Comparison of ENCODE assay signal across 1 fruit fly cellular context in genomic region chr2L:18484382-18485050, dm6.
TF ChIP-seq lines count a peak whose summit lies in the region.

Gene CG10283 (minus strand): TSS chr2L:18484513.

TF ChIP-seq in whole organism, embryonic, 481 proteins besides CTCF, POLR2A, EP300 and RAD21 (continued from another document and continues in another):
- TF ChIP-seq dpn (GFP tag; optimal IDR thresholded peaks at IDR 0.05; lab: Kevin White, UChicago) (peak in 1 of 2 experiments; percentile 20), al (GFP tag; IDR thresholded peaks at IDR 0.05; lab: Robert Waterston, UW) (0 out of 2 replicates have a peak, but pooled peaks have one; percentile 18), corto (GFP tag; optimal IDR thresholded peaks at IDR 0.05; lab: Kevin White, UChicago) (no peak), Asciz (GFP tag; optimal IDR thresholded peaks at IDR 0.05; lab: Kevin White, UChicago) (no peak), CG14710 (tag; optimal IDR thresholded peaks at IDR 0.05; lab: Kevin White, UChicago) (peak; percentile 74), CG15696 (tag; optimal IDR thresholded peaks at IDR 0.05; lab: Kevin White, UChicago) (peak; percentile 31), tap (tag; optimal IDR thresholded peaks at IDR 0.05; lab: Kevin White, UChicago) (no peak), CG10565 (GFP tag; optimal IDR thresholded peaks at IDR 0.05; lab: Kevin White, UChicago) (no peak), NFAT (GFP tag; IDR thresholded peaks at IDR 0.05; lab: Robert Waterston, UW) (peak; percentile 47; the same call in 1 of the 2 replicates), unpg (GFP tag; optimal IDR thresholded peaks at IDR 0.05; lab: Kevin White, UChicago) (peak; percentile 58), Meics (GFP tag; optimal IDR thresholded peaks at IDR 0.05; lab: Kevin White, UChicago) (no peak), Nf-YC (tag; optimal IDR thresholded peaks at IDR 0.05; lab: Kevin White, UChicago) (no peak), CHES-1-like (GFP tag; optimal IDR thresholded peaks at IDR 0.05; lab: Kevin White, UChicago) (no peak), ftz-f1 (GFP tag; optimal IDR thresholded peaks at IDR 0.05; lab: Kevin White, UChicago) (no peak), Ssrp (tag; optimal IDR thresholded peaks at IDR 0.05; lab: Kevin White, UChicago) (peak; percentile 32), Eip74EF (GFP tag; optimal IDR thresholded peaks at IDR 0.05; lab: Kevin White, UChicago) (peak in 1 of 2 experiments; percentile 5), CG33557 (GFP tag; optimal IDR thresholded peaks at IDR 0.05; lab: Kevin White, UChicago) (no peak), NK7.1 (GFP tag; optimal IDR thresholded peaks at IDR 0.05; lab: Kevin White, UChicago) (no peak), CG13624 (GFP tag; optimal IDR thresholded peaks at IDR 0.05; lab: Kevin White, UChicago) (no peak), CG1233 (GFP tag; optimal IDR thresholded peaks at IDR 0.05; lab: Kevin White, UChicago) (no peak), Xbp1 (GFP tag; optimal IDR thresholded peaks at IDR 0.05; lab: Kevin White, UChicago) (peak; percentile 50), gsb (GFP tag; IDR thresholded peaks at IDR 0.05; lab: Robert Waterston, UW) (no peak), wek (GFP tag; optimal IDR thresholded peaks at IDR 0.05; lab: Kevin White, UChicago) (peak; percentile 28), jing (GFP tag; optimal IDR thresholded peaks at IDR 0.05; lab: Kevin White, UChicago) (no peak), lmd (GFP tag; IDR thresholded peaks at IDR 0.05; lab: Robert Waterston, UW) (no peak; the same call in 1 of the 2 replicates), CG14441 (GFP tag; IDR thresholded peaks at IDR 0.05; lab: Robert Waterston, UW) (0 out of 2 replicates have a peak, but pooled peaks have one; percentile 5), CG6689 (GFP tag; IDR thresholded peaks at IDR 0.05; lab: Robert Waterston, UW) (no peak), CG12769 (tag; optimal IDR thresholded peaks at IDR 0.05; lab: Kevin White, UChicago) (no peak), CG34224 (GFP tag; IDR thresholded peaks at IDR 0.05; lab: Robert Waterston, UW; ENCODE audit: partially characterized antibody) (no peak), Sox100B (GFP tag; optimal IDR thresholded peaks at IDR 0.05; lab: Kevin White, UChicago) (peak; percentile 43), CG18764 (GFP tag; optimal IDR thresholded peaks at IDR 0.05; lab: Kevin White, UChicago) (no peak), CG5953 (GFP tag; IDR thresholded peaks at IDR 0.05; lab: Robert Waterston, UW) (no peak), CG11085 (GFP tag; IDR thresholded peaks at IDR 0.05; lab: Robert Waterston, UW) (no peak), Awh (GFP tag; IDR thresholded peaks at IDR 0.05; lab: Robert Waterston, UW) (0 out of 2 replicates have a peak, but pooled peaks have one; percentile 9), CG2120 (GFP tag; optimal IDR thresholded peaks at IDR 0.05; lab: Kevin White, UChicago) (peak; percentile 47), row (GFP tag; IDR thresholded peaks at IDR 0.05; lab: Robert Waterston, UW) (peak; percentile 79), CG9932 (GFP tag; IDR thresholded peaks at IDR 0.05; lab: Robert Waterston, UW) (peak; percentile 72), Trl (optimal IDR thresholded peaks at IDR 0.05; lab: Kevin White, UChicago) (peak; percentile 90), Trl (GFP tag; optimal IDR thresholded peaks at IDR 0.05; lab: Kevin White, UChicago) (no peak), caup (GFP tag; optimal IDR thresholded peaks at IDR 0.05; lab: Kevin White, UChicago; ENCODE audit: severe bottlenecking) (no peak), CG12071 (GFP tag; optimal IDR thresholded peaks at IDR 0.05; lab: Kevin White, UChicago) (peak; percentile 37), CG34376 (GFP tag; optimal IDR thresholded peaks at IDR 0.05; lab: Kevin White, UChicago) (no peak), esg (GFP tag; conservative IDR thresholded peaks at IDR 0.05; lab: Robert Waterston, UW) (no peak), CG11696 (GFP tag; IDR thresholded peaks at IDR 0.05; lab: Robert Waterston, UW) (no peak), amos (GFP tag; IDR thresholded peaks at IDR 0.05; lab: Robert Waterston, UW; ENCODE audit: partially characterized antibody) (no peak; the same call in 1 of the 2 replicates), trh (GFP tag; optimal IDR thresholded peaks at IDR 0.05; lab: Kevin White, UChicago) (no peak), CG32772 (GFP tag; IDR thresholded peaks at IDR 0.05; lab: Robert Waterston, UW) (peak; percentile 33; the same call in 1 of the 2 replicates), PHDP (tag; optimal IDR thresholded peaks at IDR 0.05; lab: Kevin White, UChicago) (peak; percentile 24), jigr1 (GFP tag; IDR thresholded peaks at IDR 0.05; lab: Robert Waterston, UW) (no peak), bowl (GFP tag; IDR thresholded peaks at IDR 0.05; lab: Robert Waterston, UW) (no peak), danr (GFP tag; IDR thresholded peaks at IDR 0.05; lab: Robert Waterston, UW) (no peak), CG9437 (GFP tag; optimal IDR thresholded peaks at IDR 0.05; lab: Kevin White, UChicago) (peak; percentile 34), CG18599 (GFP tag; optimal IDR thresholded peaks at IDR 0.05; lab: Kevin White, UChicago) (no peak), sd (tag; optimal IDR thresholded peaks at IDR 0.05; lab: Kevin White, UChicago) (peak; percentile 27), CG1529 (GFP tag; optimal IDR thresholded peaks at IDR 0.05; lab: Kevin White, UChicago) (no peak), CG11723 (GFP tag; optimal IDR thresholded peaks at IDR 0.05; lab: Kevin White, UChicago) (no peak), mam (GFP tag; optimal IDR thresholded peaks at IDR 0.05; lab: Kevin White, UChicago) (no peak), CG7963 (GFP tag; IDR thresholded peaks at IDR 0.05; lab: Robert Waterston, UW; ENCODE audit: partially characterized antibody) (no peak), chn (GFP tag; optimal IDR thresholded peaks at IDR 0.05; lab: Kevin White, UChicago) (no peak), ase (GFP tag; IDR thresholded peaks at IDR 0.05; lab: Robert Waterston, UW) (no peak), CG12659 (GFP tag; optimal IDR thresholded peaks at IDR 0.05; lab: Kevin White, UChicago) (peak; percentile 57), Vsx1 (GFP tag; optimal IDR thresholded peaks at IDR 0.05; lab: Kevin White, UChicago) (no peak), CG12219 (GFP tag; optimal IDR thresholded peaks at IDR 0.05; lab: Kevin White, UChicago) (no peak), CG8924 (tag; optimal IDR thresholded peaks at IDR 0.05; lab: Kevin White, UChicago) (peak; percentile 21), lola (GFP tag; optimal IDR thresholded peaks at IDR 0.05; lab: Kevin White, UChicago) (peak in 1 of 3 experiments; percentile 52), chinmo (GFP tag; IDR thresholded peaks at IDR 0.05; lab: Robert Waterston, UW; ENCODE audit: partially characterized antibody) (peak; percentile 89; the same call in 2 of the 4 replicates), cad (GFP tag; optimal IDR thresholded peaks at IDR 0.05; lab: Kevin White, UChicago) (no peak), CG1603 (tag; optimal IDR thresholded peaks at IDR 0.05; lab: Kevin White, UChicago) (peak; percentile 29), Ets97D (GFP tag; optimal IDR thresholded peaks at IDR 0.05; lab: Kevin White, UChicago) (peak; percentile 12), zen2 (GFP tag; IDR thresholded peaks at IDR 0.05; lab: Robert Waterston, UW; ENCODE audit: partially characterized antibody) (no peak), ara (GFP tag; IDR thresholded peaks at IDR 0.05; lab: Robert Waterston, UW) (no peak), CG32767 (GFP tag; IDR thresholded peaks at IDR 0.05; lab: Robert Waterston, UW) (no peak), CG11695 (GFP tag; IDR thresholded peaks at IDR 0.05; lab: Robert Waterston, UW) (no peak), CG8281 (tag; optimal IDR thresholded peaks at IDR 0.05; lab: Kevin White, UChicago) (no peak), CG3407 (GFP tag; optimal IDR thresholded peaks at IDR 0.05; lab: Kevin White, UChicago) (no peak), Myb (GFP tag; optimal IDR thresholded peaks at IDR 0.05; lab: Kevin White, UChicago) (no peak), trem (tag; optimal IDR thresholded peaks at IDR 0.05; lab: Kevin White, UChicago) (peak; percentile 87), hkb (optimal IDR thresholded peaks at IDR 0.05; lab: Kevin White, UChicago) (no peak), hkb (GFP tag; IDR thresholded peaks at IDR 0.05; lab: Robert Waterston, UW) (peak; percentile 43; the same call in 1 of the 2 replicates), Optix (GFP tag; IDR thresholded peaks at IDR 0.05; lab: Robert Waterston, UW) (no peak), sc (optimal IDR thresholded peaks at IDR 0.05; lab: Kevin White, UChicago) (no peak), sc (GFP tag; optimal IDR thresholded peaks at IDR 0.05; lab: Kevin White, UChicago) (no peak), gt (GFP tag; IDR thresholded peaks at IDR 0.05; lab: Robert Waterston, UW) (no peak), CG13296 (GFP tag; optimal IDR thresholded peaks at IDR 0.05; lab: Kevin White, UChicago) (no peak), CG6254 (GFP tag; optimal IDR thresholded peaks at IDR 0.05; lab: Kevin White, UChicago) (no peak), Hr3 (GFP tag; optimal IDR thresholded peaks at IDR 0.05; lab: Kevin White, UChicago) (peak; percentile 57), CG2116 (GFP tag; optimal IDR thresholded peaks at IDR 0.05; lab: Kevin White, UChicago) (peak; percentile 64), B-H1 (GFP tag; IDR thresholded peaks at IDR 0.05; lab: Robert Waterston, UW) (no peak), CG11560 (tag; IDR thresholded peaks at IDR 0.05; lab: Robert Waterston, UW) (no peak), CG31224 (GFP tag; IDR thresholded peaks at IDR 0.05; lab: Robert Waterston, UW) (no peak), aop (GFP tag; IDR thresholded peaks at IDR 0.05; lab: Robert Waterston, UW) (no peak), CG1832 (GFP tag; optimal IDR thresholded peaks at IDR 0.05; lab: Kevin White, UChicago) (no peak), Ravus (GFP tag; IDR thresholded peaks at IDR 0.05; lab: Robert Waterston, UW) (no peak), Sox102F (GFP tag; optimal IDR thresholded peaks at IDR 0.05; lab: Kevin White, UChicago) (peak; percentile 30), CG6854 (GFP tag; optimal IDR thresholded peaks at IDR 0.05; lab: Kevin White, UChicago) (no peak), Ada2b (GFP tag; IDR thresholded peaks at IDR 0.05; lab: Robert Waterston, UW) (0 out of 2 replicates have a peak, but pooled peaks have one; percentile 10), CG8290 (GFP tag; optimal IDR thresholded peaks at IDR 0.05; lab: Kevin White, UChicago) (peak; percentile 22), CG8290 (tag; optimal IDR thresholded peaks at IDR 0.05; lab: Kevin White, UChicago) (peak in 1 of 2 experiments; percentile 57), CG10462 (GFP tag; optimal IDR thresholded peaks at IDR 0.05; lab: Kevin White, UChicago) (no peak), HLH4C (GFP tag; IDR thresholded peaks at IDR 0.05; lab: Robert Waterston, UW; ENCODE audit: partially characterized antibody) (no peak), CG4360 (GFP tag; IDR thresholded peaks at IDR 0.05; lab: Robert Waterston, UW) (no peak), CoRest (tag; optimal IDR thresholded peaks at IDR 0.05; lab: Kevin White, UChicago) (peak; percentile 67), inv (GFP tag; IDR thresholded peaks at IDR 0.05; lab: Robert Waterston, UW; ENCODE audit: partially characterized antibody) (no peak), Dbx (GFP tag; IDR thresholded peaks at IDR 0.05; lab: Robert Waterston, UW) (peak; percentile 54; the same call in 2 of the 3 replicates), bigmax (GFP tag; optimal IDR thresholded peaks at IDR 0.05; lab: Kevin White, UChicago) (no peak), CG7556 (GFP tag; optimal IDR thresholded peaks at IDR 0.05; lab: Kevin White, UChicago) (no peak), Sry-β (GFP tag; optimal IDR thresholded peaks at IDR 0.05; lab: Kevin White, UChicago) (no peak), Camta (GFP tag; optimal IDR thresholded peaks at IDR 0.05; lab: Kevin White, UChicago) (no peak), nom (GFP tag; optimal IDR thresholded peaks at IDR 0.05; lab: Kevin White, UChicago) (peak; percentile 33), ken (GFP tag; IDR thresholded peaks at IDR 0.05; lab: Robert Waterston, UW) (peak; percentile 26; the same call in 1 of the 3 replicates), CG2875 (GFP tag; optimal IDR thresholded peaks at IDR 0.05; lab: Kevin White, UChicago) (peak; percentile 18), lab (GFP tag; optimal IDR thresholded peaks at IDR 0.05; lab: Kevin White, UChicago) (no peak), Tbp (GFP tag; optimal IDR thresholded peaks at IDR 0.05; lab: Kevin White, UChicago) (no peak), her (GFP tag; optimal IDR thresholded peaks at IDR 0.05; lab: Kevin White, UChicago) (no peak), CG16779 (GFP tag; IDR thresholded peaks at IDR 0.05; lab: Robert Waterston, UW) (no peak), Stat92E (GFP tag; optimal IDR thresholded peaks at IDR 0.05; lab: Kevin White, UChicago) (peak in 1 of 3 experiments; percentile 62), schlank (tag; optimal IDR thresholded peaks at IDR 0.05; lab: Kevin White, UChicago) (no peak), dysf (GFP tag; IDR thresholded peaks at IDR 0.05; lab: Robert Waterston, UW) (no peak; the same call in 2 of the 3 replicates), knrl (GFP tag; IDR thresholded peaks at IDR 0.05; lab: Robert Waterston, UW; ENCODE audit: partially characterized antibody) (no peak), CG2712 (tag; optimal IDR thresholded peaks at IDR 0.05; lab: Kevin White, UChicago) (peak; percentile 40), CG17361 (GFP tag; IDR thresholded peaks at IDR 0.05; lab: Robert Waterston, UW) (peak; percentile 68), C15 (GFP tag; IDR thresholded peaks at IDR 0.05; lab: Robert Waterston, UW) (no peak), CG3163 (GFP tag; optimal IDR thresholded peaks at IDR 0.05; lab: Kevin White, UChicago) (peak; percentile 35), twi (tag; optimal IDR thresholded peaks at IDR 0.05; lab: Kevin White, UChicago) (no peak), CG10321 (GFP tag; IDR thresholded peaks at IDR 0.05; lab: Robert Waterston, UW) (no peak), CG2129 (GFP tag; IDR thresholded peaks at IDR 0.05; lab: Robert Waterston, UW; ENCODE audit: partially characterized antibody) (no peak), CG8944 (GFP tag; optimal IDR thresholded peaks at IDR 0.05; lab: Kevin White, UChicago) (no peak), lilli (GFP tag; optimal IDR thresholded peaks at IDR 0.05; lab: Kevin White, UChicago) (peak; percentile 14), sna (GFP tag; IDR thresholded peaks at IDR 0.05; lab: Robert Waterston, UW; ENCODE audit: partially characterized antibody) (no peak), CG16815 (GFP tag; optimal IDR thresholded peaks at IDR 0.05; lab: Kevin White, UChicago) (peak; percentile 37), dan (GFP tag; IDR thresholded peaks at IDR 0.05; lab: Robert Waterston, UW) (no peak), CG14860 (GFP tag; IDR thresholded peaks at IDR 0.05; lab: Robert Waterston, UW; ENCODE audit: partially characterized antibody) (no peak), sqz (GFP tag; optimal IDR thresholded peaks at IDR 0.05; lab: Kevin White, UChicago) (no peak)
